Fruit fly (Drosophila melanogaster): Measurements from ENCODE around the gene Epp.

DNA sequence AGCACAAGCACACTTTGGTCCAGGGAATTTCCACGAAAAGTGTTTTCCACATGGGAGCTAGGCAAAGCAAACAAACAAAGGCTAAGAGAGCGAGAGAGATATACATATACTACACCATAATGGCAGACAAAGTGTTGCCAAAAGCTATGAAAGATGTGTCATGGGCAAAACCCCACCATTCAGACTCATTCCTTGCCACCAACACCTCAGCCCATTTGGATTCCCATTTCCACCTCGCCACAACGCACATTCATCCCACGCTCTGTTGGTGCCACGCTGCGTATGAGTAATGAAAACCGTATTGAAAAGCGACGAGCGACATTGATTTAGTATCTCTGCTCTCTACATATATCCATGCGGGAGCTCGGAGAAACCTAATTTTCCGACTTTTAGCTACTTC is 16.2 kb upstream of the Epp start:
- TF ChIP-seq jim (GFP tag; optimal IDR thresholded peaks at IDR 0.05), result no peak
- no peak for TF ChIP-seq woc (GFP tag; optimal IDR thresholded peaks at IDR 0.05)
- TF ChIP-seq lola (GFP tag; optimal IDR thresholded peaks at IDR 0.05), result no peak
- TF ChIP-seq sv (GFP tag; optimal IDR thresholded peaks at IDR 0.05), result no peak
- no peak for TF ChIP-seq foxo (GFP tag; optimal IDR thresholded peaks at IDR 0.05)
- TF ChIP-seq brk (GFP tag; optimal IDR thresholded peaks at IDR 0.05), result no peak

All from whole organism, wandering third instar larva.